Worm (Caenorhabditis elegans) whole organism, mixed stage, embryonic: ENCODE data around the gene chtb-1.

ENCODE experiments used
- blmp-1 ChIP-seq: fragments of 150-350 bp; optimal IDR thresholded peaks from 2 replicates; lab custom pipeline; 2014; ENCODE audit warnings: missing biosample characterization, missing genetic modification characterization
- lin-13 ChIP-seq: fragments of 150-350 bp; optimal IDR thresholded peaks from 2 replicates; lab custom pipeline; 2014; ENCODE audit warnings: missing biosample characterization, missing genetic modification characterization

- TF ChIP-seq lin-13 (tag; lab: Kevin White, UChicago) (no peak), blmp-1 (tag; lab: Kevin White, UChicago) (no peak)
Measured at ce11 chrIII:9366971-9367370, 11.7 kb upstream of the chtb-1 start, which contains the start of gene crn-6.
